Worm (Caenorhabditis elegans) whole organism, L4/young adult: Measurements from ENCODE around the gene pkc-1.

ENCODE experiments used
- dao-5 ChIP-seq: sonication (generic microtip); optimal IDR thresholded peaks from 2 replicates; lab custom pipeline; 2016; ENCODE audit warnings: missing genotype, missing genetic modification characterization, moderate library complexity, missing compliant biosample characterization
- him-1 ChIP-seq: sonication (generic microtip); optimal IDR thresholded peaks from 2 replicates; lab custom pipeline; 2016; ENCODE audit warnings: missing genotype, missing genetic modification reagents, missing genetic modification characterization, missing compliant biosample characterization

DNA sequence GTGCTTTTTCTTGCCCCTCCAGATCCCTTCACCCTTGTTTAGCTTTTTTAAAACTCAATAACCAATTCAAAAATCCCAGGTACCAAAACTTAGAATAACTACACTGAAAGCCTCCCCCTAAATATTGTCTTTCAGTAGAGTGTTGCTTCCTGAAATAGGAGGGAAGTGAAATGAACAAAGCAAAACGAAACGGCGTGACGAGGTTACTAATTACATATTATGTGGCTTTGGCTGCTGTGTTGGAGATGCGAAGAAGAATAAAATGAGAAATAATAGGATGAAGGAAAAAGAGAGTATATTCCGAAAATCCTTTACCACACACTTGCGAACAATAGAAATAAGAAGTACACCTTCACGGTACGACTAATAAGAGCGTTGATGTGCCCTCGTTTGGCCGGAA lies 4.2 kb upstream of the pkc-1 start:
- TF ChIP-seq dao-5 (tag; lab: Kevin White, UChicago) (no peak), him-1 (tag; lab: Kevin White, UChicago) (no peak)
